Fruit fly (Drosophila melanogaster) whole organism: ENCODE data around the gene Osi24.

Experiments
- CG8478 ChIP-seq: fragments of >200 bp; optimal IDR thresholded peaks from 2 replicates; lab custom pipeline; 2018; ENCODE audit warnings: inconsistent platforms
- pan ChIP-seq: fragments of >200 bp; optimal IDR thresholded peaks from 2 replicates; lab custom pipeline; 2017
- psq ChIP-seq: fragments of >200 bp; optimal IDR thresholded peaks from 2 replicates; lab custom pipeline; 2017
- usp ChIP-seq: fragments of >200 bp; optimal IDR thresholded peaks from 2 replicates; lab custom pipeline; 2017; ENCODE audit warnings: missing biosample characterization, missing genetic modification characterization, mixed read lengths

- TF ChIP-seq CG8478 (lab: Kevin White, UChicago) (no peak), usp (GFP tag; lab: Kevin White, UChicago) (no peak), pan (lab: Kevin White, UChicago) (no peak), psq (lab: Kevin White, UChicago) (no peak)
Observed at dm6 chr3R:6222119-6222518, 23.5 kb downstream of the Osi24 start.
